Fruit fly (Drosophila melanogaster) whole organism, prepupa: ENCODE results near the gene sro.

ENCODE experiments used
- CG6163 ChIP-seq: fragments of 200-800 bp; sonication (Bioruptor generic); IDR thresholded peaks from 3 replicates; pipeline ENCODE4 v1.3.6; 2022; ENCODE audit warnings: missing biosample characterization, missing genetic modification characterization
- CG7368 ChIP-seq: fragments of 200-800 bp; sonication (Bioruptor generic); optimal IDR thresholded peaks from 3 replicates; lab custom pipeline; 2016; ENCODE audit warnings: missing biosample characterization, missing genetic modification characterization
- Hr39 ChIP-seq: fragments of 200-800 bp; sonication (Bioruptor generic); optimal IDR thresholded peaks from 2 replicates; lab custom pipeline; 2016; ENCODE audit warnings: missing biosample characterization, missing genetic modification characterization

- TF ChIP-seq CG7368 (GFP tag; lab: Kevin White, UChicago) (no peak), Hr39 (GFP tag; lab: Kevin White, UChicago) (peak; percentile 68), CG6163 (GFP tag; lab: Robert Waterston, UW) (peak; percentile 33; the same call in 1 of the 3 replicates)
These were observed 30.6 kb upstream of the sro start for dm6 chr3R:29763804-29764203.
